Worm (Caenorhabditis elegans): ENCODE data around the gene fip-2.

fip-2 gene

DNA sequence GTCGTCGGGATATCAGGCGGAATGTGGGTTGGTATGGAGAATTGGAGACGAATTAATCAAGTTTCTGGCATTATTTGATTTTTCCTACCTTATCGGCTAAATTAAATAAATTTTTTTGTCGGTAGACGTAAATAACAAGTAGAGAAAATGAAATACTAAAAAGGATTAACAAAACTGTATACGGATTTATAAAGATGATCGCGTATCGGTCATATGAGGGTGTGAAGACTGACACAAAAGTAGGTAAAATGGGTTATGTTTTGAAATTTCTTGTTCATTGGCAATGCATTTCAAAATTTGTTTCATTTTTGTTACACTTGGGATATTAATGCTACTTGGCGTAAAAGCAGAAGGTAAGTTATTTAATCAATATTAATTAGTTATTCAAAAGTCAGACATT lies 8.3 kb upstream of the fip-2 start, which contains the start of the genes C25E10.16 and C25E10.13:
TSS of gene C25E10.16 (minus strand) at position 101 of the 400 bp plus-strand sequence.
TSS of gene C25E10.13 (plus strand) at position 256 of the 400 bp plus-strand sequence.
- TF ChIP-seq lin-13 (GFP tag; optimal IDR thresholded peaks at IDR 0.05) (no peak), ceh-16 (tag; optimal IDR thresholded peaks at IDR 0.05) (no peak), mdl-1 (tag; optimal IDR thresholded peaks at IDR 0.05) (no peak), ZK546.5 (tag; optimal IDR thresholded peaks at IDR 0.05) (no peak), C34F6.9 (tag; optimal IDR thresholded peaks at IDR 0.05) (no peak), nhr-25 (tag; optimal IDR thresholded peaks at IDR 0.05) (no peak), sem-4 (tag; optimal IDR thresholded peaks at IDR 0.05) (no peak), nhr-12 (tag; optimal IDR thresholded peaks at IDR 0.05) (no peak), nhr-23 (tag; optimal IDR thresholded peaks at IDR 0.05) (no peak), R02D3.7 (tag; optimal IDR thresholded peaks at IDR 0.05) (no peak), mbf-1 (tag; optimal IDR thresholded peaks at IDR 0.05) (no peak), dmd-4 (tag; optimal IDR thresholded peaks at IDR 0.05) (no peak), sma-9 (GFP tag; optimal IDR thresholded peaks at IDR 0.05) (no peak), sma-9 (tag; optimal IDR thresholded peaks at IDR 0.05) (no peak), snpc-4 (tag; optimal IDR thresholded peaks at IDR 0.05) (no peak), crh-2 (tag; optimal IDR thresholded peaks at IDR 0.05) (no peak), ztf-4 (tag; optimal IDR thresholded peaks at IDR 0.05) (no peak), unc-62 (GFP tag; optimal IDR thresholded peaks at IDR 0.05) (no peak)

DNA sequence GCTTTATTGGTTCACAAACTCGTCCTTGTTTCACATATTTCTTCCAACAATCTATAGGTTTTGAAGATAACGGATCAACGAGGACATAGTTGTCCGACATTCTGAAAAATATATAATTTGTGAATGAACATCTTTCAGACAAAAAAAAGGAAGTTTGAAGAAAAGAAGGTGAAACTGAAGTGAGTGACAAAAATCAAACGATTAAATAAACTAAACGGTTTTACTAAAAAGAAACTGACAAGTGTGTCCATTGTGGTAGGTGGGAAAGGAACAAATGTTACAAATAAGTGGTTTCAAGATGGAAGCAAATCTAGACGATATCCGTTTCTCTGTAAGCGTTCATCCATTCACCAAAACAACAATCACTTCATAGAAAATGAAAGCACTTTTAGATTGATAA lies 5.4 kb upstream of the fip-2 start, which contains the start of gene C25E10.12:
TSS of gene C25E10.12 (minus strand) at position 101 of the 400 bp plus-strand sequence.
- TF ChIP-seq skn-1 (tag; optimal IDR thresholded peaks at IDR 0.05) (no peak), nhr-129 (tag; optimal IDR thresholded peaks at IDR 0.05) (no peak), alr-1 (tag; optimal IDR thresholded peaks at IDR 0.05) (no peak), ceh-16 (tag; optimal IDR thresholded peaks at IDR 0.05) (no peak), lin-13 (GFP tag; optimal IDR thresholded peaks at IDR 0.05) (no peak), nhr-6 (tag; optimal IDR thresholded peaks at IDR 0.05) (no peak), nhr-10 (tag; optimal IDR thresholded peaks at IDR 0.05) (no peak), sma-9 (GFP tag; optimal IDR thresholded peaks at IDR 0.05) (no peak), sma-9 (tag; optimal IDR thresholded peaks at IDR 0.05) (no peak), lin-11 (tag; optimal IDR thresholded peaks at IDR 0.05) (no peak), ama-1 (optimal IDR thresholded peaks at IDR 0.05) (no peak), peb-1 (tag; optimal IDR thresholded peaks at IDR 0.05) (no peak)

DNA sequence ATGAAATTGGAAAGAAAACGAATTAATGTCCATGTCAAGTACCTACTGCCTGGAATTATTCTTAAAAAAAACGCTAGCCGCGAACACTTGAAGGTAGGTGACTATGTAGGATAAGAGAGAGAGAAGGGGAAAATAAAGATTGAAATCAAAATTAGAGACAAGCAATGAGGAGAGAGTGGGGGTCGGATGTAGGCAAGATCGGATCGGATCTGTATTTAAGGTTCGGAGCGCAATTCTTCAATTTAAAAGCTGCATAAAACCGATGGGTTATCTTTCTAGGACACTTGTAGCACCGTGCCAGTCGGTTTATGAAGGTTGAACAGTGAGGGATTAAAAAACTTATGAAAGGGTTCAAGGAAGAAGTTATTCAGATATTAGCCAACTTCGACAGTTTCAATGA lies 4.6 kb upstream of the fip-2 start:
- TF ChIP-seq nhr-25 (tag; optimal IDR thresholded peaks at IDR 0.05) (peak; percentile 27), crh-2 (tag; optimal IDR thresholded peaks at IDR 0.05) (no peak)

DNA sequence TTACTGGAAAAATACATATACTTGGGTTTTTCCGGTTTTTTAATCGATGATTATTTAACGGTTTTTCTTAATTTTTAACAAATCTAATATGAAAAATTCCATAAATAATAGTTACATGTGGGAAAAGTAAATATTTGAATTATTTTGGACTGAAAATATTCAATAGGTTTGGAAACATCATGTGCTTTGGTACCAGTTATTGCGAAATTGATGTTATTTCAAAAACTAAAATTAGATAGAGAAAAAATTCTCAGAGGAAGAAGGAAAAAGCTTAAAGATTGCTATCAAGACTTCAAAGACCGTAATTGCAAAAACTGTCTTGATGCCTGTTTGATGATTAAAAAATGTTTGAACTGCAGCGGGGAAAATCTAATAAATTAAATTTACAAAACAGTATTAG lies 2.8 kb upstream of the fip-2 start:
- TF ChIP-seq alr-1 (tag; optimal IDR thresholded peaks at IDR 0.05) = no peak
- no peak for TF ChIP-seq unc-62 (GFP tag; optimal IDR thresholded peaks at IDR 0.05)
- no peak for TF ChIP-seq C34F6.9 (tag; optimal IDR thresholded peaks at IDR 0.05)
- no peak for TF ChIP-seq nhr-25 (tag; optimal IDR thresholded peaks at IDR 0.05)
- no peak for TF ChIP-seq F13H6.1 (tag; optimal IDR thresholded peaks at IDR 0.05)
- TF ChIP-seq ztf-4 (tag; optimal IDR thresholded peaks at IDR 0.05) = no peak
- TF ChIP-seq nhr-6 (tag; optimal IDR thresholded peaks at IDR 0.05) = no peak
- no peak for TF ChIP-seq peb-1 (tag; optimal IDR thresholded peaks at IDR 0.05)
- no peak for TF ChIP-seq unc-39 (tag; optimal IDR thresholded peaks at IDR 0.05)
- TF ChIP-seq nhr-129 (tag; optimal IDR thresholded peaks at IDR 0.05) = no peak

DNA sequence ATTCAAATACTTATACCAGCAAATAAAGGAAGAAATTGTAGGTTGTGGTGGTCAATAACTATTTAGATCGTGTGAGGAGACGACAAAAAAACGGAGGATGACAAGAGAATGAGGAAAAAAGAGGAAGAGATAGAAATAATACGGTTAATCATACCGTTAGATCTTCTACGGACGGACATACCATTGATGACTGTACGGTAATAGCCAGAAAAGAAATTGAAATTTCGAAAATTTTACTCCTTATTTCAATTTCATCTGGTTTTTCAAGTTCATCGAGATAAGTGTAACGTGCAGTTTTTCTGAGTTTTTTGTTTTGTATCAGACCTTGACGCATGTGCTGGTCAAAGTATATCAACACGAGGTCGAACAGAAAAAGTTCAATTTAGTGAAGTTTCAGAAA lies 1.9 kb upstream of the fip-2 start:
- TF ChIP-seq lin-39 (tag; optimal IDR thresholded peaks at IDR 0.05) (no peak), zag-1 (tag; optimal IDR thresholded peaks at IDR 0.05) (no peak), nhr-129 (tag; optimal IDR thresholded peaks at IDR 0.05) (no peak), F13H6.1 (tag; optimal IDR thresholded peaks at IDR 0.05) (no peak), nhr-6 (tag; optimal IDR thresholded peaks at IDR 0.05) (no peak), sma-3 (GFP tag; optimal IDR thresholded peaks at IDR 0.05) (no peak), nhr-77 (tag; optimal IDR thresholded peaks at IDR 0.05) (no peak), dmd-4 (tag; optimal IDR thresholded peaks at IDR 0.05) (no peak), lin-11 (tag; optimal IDR thresholded peaks at IDR 0.05) (no peak), mbf-1 (tag; optimal IDR thresholded peaks at IDR 0.05) (no peak), nhr-21 (tag; optimal IDR thresholded peaks at IDR 0.05) (no peak), ceh-16 (tag; optimal IDR thresholded peaks at IDR 0.05) (peak; percentile 30), egl-27 (tag; optimal IDR thresholded peaks at IDR 0.05) (no peak), nhr-23 (tag; optimal IDR thresholded peaks at IDR 0.05) (no peak), peb-1 (tag; optimal IDR thresholded peaks at IDR 0.05) (no peak), sem-4 (tag; optimal IDR thresholded peaks at IDR 0.05) (no peak), nhr-25 (tag; optimal IDR thresholded peaks at IDR 0.05) (peak; percentile 35), blmp-1 (tag; optimal IDR thresholded peaks at IDR 0.05; ENCODE audit: insufficient read depth) (peak; percentile 61), mab-5 (tag; optimal IDR thresholded peaks at IDR 0.05) (no peak), nhr-12 (tag; optimal IDR thresholded peaks at IDR 0.05) (no peak), alr-1 (tag; optimal IDR thresholded peaks at IDR 0.05) (no peak), mdl-1 (tag; optimal IDR thresholded peaks at IDR 0.05) (no peak), unc-62 (GFP tag; optimal IDR thresholded peaks at IDR 0.05) (no peak), fos-1 (tag; optimal IDR thresholded peaks at IDR 0.05) (no peak), crh-2 (tag; optimal IDR thresholded peaks at IDR 0.05) (no peak), aly-2 (tag; optimal IDR thresholded peaks at IDR 0.05) (no peak), sma-9 (GFP tag; optimal IDR thresholded peaks at IDR 0.05) (peak; percentile 25), sma-9 (tag; optimal IDR thresholded peaks at IDR 0.05) (no peak), lsy-2 (tag; optimal IDR thresholded peaks at IDR 0.05) (no peak), unc-55 (GFP tag; optimal IDR thresholded peaks at IDR 0.05) (no peak), elt-3 (tag; optimal IDR thresholded peaks at IDR 0.05) (no peak), ceh-82 (tag; optimal IDR thresholded peaks at IDR 0.05) (no peak), Y55F3AM.14 (GFP tag; optimal IDR thresholded peaks at IDR 0.05) (no peak)

Data from whole organism, L2 larva.